Worm (Caenorhabditis elegans) whole organism, mixed stage, embryonic: Measurements from ENCODE around the gene F53E10.6.
"Not testable (repeated sequence)": the region's sequence is repeated elsewhere in the genome, so short reads cannot be mapped to it uniquely, and the experiment has no call there.

Experiments used
- M03D4.4 ChIP-seq: sonication (generic microtip); optimal IDR thresholded peaks from 2 replicates; lab custom pipeline; 2017; ENCODE audit warnings: mild to moderate bottlenecking, missing genetic modification characterization, missing compliant biosample characterization
- bed-3 ChIP-seq: fragments of 200-800 bp; sonication (Bioruptor generic); optimal IDR thresholded peaks from 3 replicates; lab custom pipeline; 2018; ENCODE audit warnings: mild to moderate bottlenecking, missing genetic modification characterization, moderate library complexity, missing compliant biosample characterization
- blmp-1 ChIP-seq: fragments of 150-350 bp; optimal IDR thresholded peaks from 2 replicates; lab custom pipeline; 2014; ENCODE audit warnings: missing biosample characterization, missing genetic modification characterization
- ceh-43 ChIP-seq: fragments of 200-800 bp; sonication (Bioruptor generic); optimal IDR thresholded peaks from 2 replicates; lab custom pipeline; 2018; ENCODE audit warnings: mild to moderate bottlenecking, missing genetic modification characterization, moderate library complexity, missing compliant biosample characterization
- ces-1 ChIP-seq: fragments of 150-350 bp; optimal IDR thresholded peaks from 2 replicates; lab custom pipeline; 2014; ENCODE audit warnings: missing biosample characterization, missing genetic modification reagents, missing genetic modification characterization
- cnd-1 ChIP-seq: fragments of 200-800 bp; sonication (Bioruptor generic); optimal IDR thresholded peaks from 2 replicates; lab custom pipeline; 2018; ENCODE audit warnings: mild to moderate bottlenecking, missing genetic modification characterization, missing compliant biosample characterization
- drap-1 ChIP-seq: fragments of 200-800 bp; sonication (Bioruptor generic); optimal IDR thresholded peaks from 3 replicates; lab custom pipeline; 2018; ENCODE audit warnings: mild to moderate bottlenecking, missing genetic modification characterization, missing compliant biosample characterization
- elt-1 ChIP-seq: sonication (generic microtip); optimal IDR thresholded peaks from 2 replicates; lab custom pipeline; 2017; ENCODE audit warnings: missing genetic modification characterization, mild to moderate bottlenecking, missing compliant biosample characterization, antibody characterized with exemption, moderate library complexity, borderline replicate concordance; ENCODE audit not compliant: insufficient read depth
- flh-1 ChIP-seq: fragments of 200-800 bp; sonication (Bioruptor generic); optimal IDR thresholded peaks from 2 replicates; lab custom pipeline; 2018; ENCODE audit warnings: mild to moderate bottlenecking, missing genetic modification characterization, moderate library complexity, missing compliant biosample characterization
- lin-32 ChIP-seq: fragments of 200-800 bp; sonication (Bioruptor generic); optimal IDR thresholded peaks from 2 replicates; lab custom pipeline; 2018; ENCODE audit warnings: mild to moderate bottlenecking, missing genetic modification characterization, missing compliant biosample characterization
- lsy-2 ChIP-seq: fragments of 150-350 bp; optimal IDR thresholded peaks from 2 replicates; lab custom pipeline; 2014; ENCODE audit warnings: missing biosample characterization, missing genetic modification characterization
- mab-5 ChIP-seq: fragments of 150-350 bp; optimal IDR thresholded peaks from 2 replicates; lab custom pipeline; 2014; ENCODE audit warnings: missing biosample characterization, missing genetic modification characterization
- mep-1 ChIP-seq: fragments of 150-350 bp; optimal IDR thresholded peaks from 2 replicates; lab custom pipeline; 2017; ENCODE audit warnings: missing biosample characterization, missing genetic modification reagents, missing genetic modification characterization, inconsistent platforms
- mls-2 ChIP-seq: sonication (generic microtip); optimal IDR thresholded peaks from 2 replicates; lab custom pipeline; 2016; ENCODE audit warnings: mild to moderate bottlenecking, missing genetic modification characterization, moderate library complexity, missing compliant biosample characterization
- nhr-12 ChIP-seq: fragments of 150-350 bp; optimal IDR thresholded peaks from 2 replicates; lab custom pipeline; 2014; ENCODE audit warnings: missing biosample characterization, missing genetic modification characterization
- nhr-2 ChIP-seq: fragments of 150-350 bp; optimal IDR thresholded peaks from 2 replicates; lab custom pipeline; 2014; ENCODE audit warnings: missing biosample characterization, missing genetic modification characterization
- nhr-237 ChIP-seq: fragments of 150-350 bp; optimal IDR thresholded peaks from 2 replicates; lab custom pipeline; 2014; ENCODE audit warnings: missing biosample characterization, missing genetic modification characterization
- nhr-28 ChIP-seq: fragments of 150-350 bp; optimal IDR thresholded peaks from 2 replicates; lab custom pipeline; 2014; ENCODE audit warnings: missing biosample characterization, missing genetic modification characterization
- nhr-76 ChIP-seq: sonication (generic microtip); optimal IDR thresholded peaks from 2 replicates; lab custom pipeline; 2017; ENCODE audit warnings: missing biosample characterization, missing genetic modification characterization
- pha-4 ChIP-seq: fragments of 150-350 bp; optimal IDR thresholded peaks from 2 replicates; lab custom pipeline; 2018; ENCODE audit warnings: missing biosample characterization, missing genetic modification reagents, missing genetic modification characterization
- sem-2 ChIP-seq: fragments of 200-800 bp; sonication (Bioruptor generic); optimal IDR thresholded peaks from 2 replicates; lab custom pipeline; 2018; ENCODE audit warnings: mild to moderate bottlenecking, missing genetic modification characterization, missing compliant biosample characterization
- snpc-4 ChIP-seq: fragments of 150-350 bp; optimal IDR thresholded peaks from 2 replicates; lab custom pipeline; 2014; ENCODE audit warnings: missing biosample characterization, missing genetic modification characterization
- unc-39 ChIP-seq: fragments of 150-350 bp; optimal IDR thresholded peaks from 2 replicates; lab custom pipeline; 2014; ENCODE audit warnings: missing biosample characterization, missing genetic modification characterization
- unc-62 ChIP-seq: fragments of 150-350 bp; optimal IDR thresholded peaks from 2 replicates; lab custom pipeline; 2014; ENCODE audit warnings: missing biosample characterization, missing genetic modification reagents, missing genetic modification characterization
- zip-8 ChIP-seq: fragments of 150-350 bp; optimal IDR thresholded peaks from 2 replicates; lab custom pipeline; 2014; ENCODE audit warnings: missing biosample characterization, missing genetic modification characterization
- ztf-11 ChIP-seq: fragments of 150-350 bp; optimal IDR thresholded peaks from 2 replicates; lab custom pipeline; 2014; ENCODE audit warnings: missing biosample characterization, missing genetic modification characterization

F53E10.6 gene

ce11 chrV:2577603-2578002 is 25.3 kb downstream of the F53E10.6 start, which contains the start of gene srt-4:
Gene srt-4, plus strand, starts transcription at chrV:2577903.
- TF ChIP-seq nhr-12: no peak
- no peak for TF ChIP-seq zip-8 (tag; lab: Kevin White, UChicago)
- no peak for TF ChIP-seq snpc-4
- no peak for TF ChIP-seq ces-1 (GFP tag; lab: Kevin White, UChicago)
- no peak for TF ChIP-seq pha-4

ce11 chrV:2575716-2576115 is 27.1 kb downstream of the F53E10.6 start:
- no peak for TF ChIP-seq mep-1 (tag; lab: Kevin White, UChicago)
- no peak for TF ChIP-seq nhr-237
- no peak for TF ChIP-seq flh-1
- no peak for TF ChIP-seq blmp-1 (tag; lab: Kevin White, UChicago)
- TF ChIP-seq pha-4: no peak
- no peak for TF ChIP-seq nhr-2
- no peak for TF ChIP-seq nhr-28 (tag; lab: Kevin White, UChicago)

- TF ChIP-seq nhr-76 (no peak), M03D4.4 (no peak)
Observed at ce11 chrV:2573881-2574280, 29.0 kb downstream of the F53E10.6 start, which contains the start of gene nhr-290. Gene nhr-290, plus strand, starts transcription at chrV:2574181.

ce11 chrV:2573108-2573507 is 29.8 kb downstream of the F53E10.6 start, which contains the start of gene srj-20:
Gene srj-20, minus strand, starts transcription at chrV:2573208.
- TF ChIP-seq elt-1 (tag; lab: Kevin White, UChicago) (no peak), zip-8 (tag; lab: Kevin White, UChicago) (no peak), bed-3 (GFP tag; lab: Kevin White, UChicago) (no peak)
- TF ChIP-seq, all 35 proteins: peak for 0

- TF ChIP-seq lsy-2 (tag; lab: Kevin White, UChicago) (no peak), nhr-28 (tag; lab: Kevin White, UChicago) (no peak), drap-1 (GFP tag; lab: Kevin White, UChicago) (no peak), M03D4.4 (no peak), sem-2 (GFP tag; lab: Kevin White, UChicago) (no peak)
Observed at ce11 chrV:2570643-2571042, 32.2 kb downstream of the F53E10.6 start, which contains the start of gene srj-19. Gene srj-19, minus strand, starts transcription at chrV:2570743.

ce11 chrV:2565525-2565924 is 37.3 kb downstream of the F53E10.6 start, which contains the start of gene Y45G12C.1:
Gene Y45G12C.1, plus strand, starts transcription at chrV:2565683.
- no peak for TF ChIP-seq nhr-12
- TF ChIP-seq cnd-1 (tag; lab: Kevin White, UChicago): no peak
- TF ChIP-seq ztf-11 (tag; lab: Kevin White, UChicago): no peak
- TF ChIP-seq lsy-2 (tag; lab: Kevin White, UChicago): no peak
- no peak for TF ChIP-seq zip-8 (tag; lab: Kevin White, UChicago)
- TF ChIP-seq sem-2 (GFP tag; lab: Kevin White, UChicago): no peak
- no peak for TF ChIP-seq unc-62 (GFP tag; lab: Kevin White, UChicago)
- no peak for TF ChIP-seq unc-39 (tag; lab: Kevin White, UChicago)
- no peak for TF ChIP-seq lin-32
- no peak for TF ChIP-seq mls-2 (tag; lab: Kevin White, UChicago)
- TF ChIP-seq flh-1: no peak

ce11 chrV:2561390-2561789 is 41.5 kb downstream of the F53E10.6 start, which contains the start of gene gst-10:
Gene gst-10, plus strand, starts transcription at chrV:2561690.
- not testable (repeated sequence) for TF ChIP-seq nhr-2; mab-5 (tag; lab: Kevin White, UChicago); ceh-43
